Fruit fly (Drosophila melanogaster): ENCODE results near the gene CG9701.

The CG9701 gene

DNA sequence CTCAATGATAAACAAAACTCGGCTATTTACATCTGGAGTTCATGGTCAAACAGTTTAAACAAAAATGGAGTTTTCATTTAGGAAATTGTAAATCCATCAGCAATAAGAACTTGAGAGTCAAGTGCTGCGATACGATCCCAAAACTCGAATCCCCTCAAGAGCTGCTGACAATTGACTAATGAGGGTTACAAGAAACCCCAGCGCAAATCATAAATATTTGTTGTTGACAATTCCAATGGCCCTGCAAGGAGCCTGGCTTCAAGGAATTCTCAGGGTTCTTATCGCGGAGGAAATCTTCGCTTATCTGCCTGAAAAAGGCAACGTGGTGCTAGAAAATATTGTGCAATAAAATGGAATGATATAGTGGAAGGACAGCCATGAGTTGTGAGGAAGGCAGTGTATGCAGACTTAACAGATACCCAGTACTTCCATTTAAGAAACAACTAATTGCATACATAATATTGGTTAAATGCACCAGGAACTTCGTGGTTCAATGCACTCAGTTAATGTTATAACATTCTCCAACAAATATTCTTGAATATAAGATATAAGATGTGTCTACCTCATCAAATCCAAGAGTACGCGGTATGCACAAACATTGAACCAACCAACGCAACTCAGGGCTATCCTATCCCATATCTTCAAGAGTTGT lies 34.8 kb downstream of the CG9701 start (continued):
- TF ChIP-seq CG4730 (GFP tag; IDR thresholded peaks at IDR 0.05) (peak; percentile 36; the same call in 1 of the 2 replicates), sr (GFP tag; IDR thresholded peaks at IDR 0.05) (no peak), Dfd (GFP tag; optimal IDR thresholded peaks at IDR 0.05) (no peak), CG7556 (GFP tag; optimal IDR thresholded peaks at IDR 0.05) (no peak), nmo (GFP tag; optimal IDR thresholded peaks at IDR 0.05) (peak; percentile 59), trh (GFP tag; optimal IDR thresholded peaks at IDR 0.05) (no peak), CG1529 (GFP tag; optimal IDR thresholded peaks at IDR 0.05) (no peak), CG11695 (GFP tag; IDR thresholded peaks at IDR 0.05) (0 out of 3 replicates have a peak, but pooled peaks have one; percentile 18), gcm2 (GFP tag; optimal IDR thresholded peaks at IDR 0.05) (no peak), dan (GFP tag; IDR thresholded peaks at IDR 0.05) (no peak), CG9817 (tag; optimal IDR thresholded peaks at IDR 0.05) (no peak), CG2129 (GFP tag; IDR thresholded peaks at IDR 0.05; ENCODE audit: partially characterized antibody) (no peak), kah (GFP tag; optimal IDR thresholded peaks at IDR 0.05) (no peak), shn (GFP tag; optimal IDR thresholded peaks at IDR 0.05) (no peak), az2 (GFP tag; optimal IDR thresholded peaks at IDR 0.05) (peak; percentile 40), NK7.1 (GFP tag; optimal IDR thresholded peaks at IDR 0.05) (peak; percentile 22), slou (GFP tag; optimal IDR thresholded peaks at IDR 0.05) (no peak), oc (tag; optimal IDR thresholded peaks at IDR 0.05) (no peak), crol (GFP tag; IDR thresholded peaks at IDR 0.05) (no peak), B-H1 (GFP tag; IDR thresholded peaks at IDR 0.05) (peak; percentile 35; the same call in 2 of the 3 replicates), CG8089 (GFP tag; optimal IDR thresholded peaks at IDR 0.05) (peak; percentile 2), Abd-B (GFP tag; optimal IDR thresholded peaks at IDR 0.05) (peak; percentile 22), CG11093 (GFP tag; IDR thresholded peaks at IDR 0.05) (0 out of 3 replicates have a peak, but pooled peaks have one; percentile 31), chm (GFP tag; IDR thresholded peaks at IDR 0.05) (peak; percentile 51; the same call in 1 of the 2 replicates), CG13296 (GFP tag; optimal IDR thresholded peaks at IDR 0.05) (no peak), CG9876 (GFP tag; optimal IDR thresholded peaks at IDR 0.05) (no peak), dimm (GFP tag; IDR thresholded peaks at IDR 0.05) (no peak), CG30431 (GFP tag; optimal IDR thresholded peaks at IDR 0.05) (peak; percentile 15), CG32772 (GFP tag; IDR thresholded peaks at IDR 0.05) (no peak), pho (GFP tag; optimal IDR thresholded peaks at IDR 0.05) (no peak), Dip2 (GFP tag; IDR thresholded peaks at IDR 0.05) (no peak), gfzf (GFP tag; optimal IDR thresholded peaks at IDR 0.05) (no peak), Sry-δ (GFP tag; optimal IDR thresholded peaks at IDR 0.05) (no peak), Six4 (GFP tag; optimal IDR thresholded peaks at IDR 0.05) (no peak), dmrt11E (tag; optimal IDR thresholded peaks at IDR 0.05) (peak; percentile 69), Fer2 (tag; optimal IDR thresholded peaks at IDR 0.05) (no peak), ftz-f1 (GFP tag; optimal IDR thresholded peaks at IDR 0.05) (no peak), CG14441 (GFP tag; IDR thresholded peaks at IDR 0.05) (0 out of 2 replicates have a peak, but pooled peaks have one; percentile 44), lov (optimal IDR thresholded peaks at IDR 0.05) (no peak), lov (GFP tag; IDR thresholded peaks at IDR 0.05) (no peak), Hr3 (GFP tag; optimal IDR thresholded peaks at IDR 0.05) (no peak), esg (GFP tag; conservative IDR thresholded peaks at IDR 0.05) (0 out of 2 replicates have a peak, but pooled peaks have one; percentile 10), CG7839 (tag; optimal IDR thresholded peaks at IDR 0.05) (peak; percentile 42), tap (tag; optimal IDR thresholded peaks at IDR 0.05) (peak; percentile 19), CG4820 (GFP tag; optimal IDR thresholded peaks at IDR 0.05) (peak; percentile 25), CG6813 (GFP tag; optimal IDR thresholded peaks at IDR 0.05) (peak; percentile 5), GATAe (GFP tag; conservative IDR thresholded peaks at IDR 0.05) (no peak), gt (GFP tag; IDR thresholded peaks at IDR 0.05) (no peak; the same call in 1 of the 2 replicates), ERR (GFP tag; optimal IDR thresholded peaks at IDR 0.05) (no peak), CG4707 (GFP tag; optimal IDR thresholded peaks at IDR 0.05) (no peak), trem (tag; optimal IDR thresholded peaks at IDR 0.05) (peak; percentile 51)
